Fruit fly (Drosophila melanogaster) whole organism, embryonic: Measurements from ENCODE around the gene Rtca.
A peak's percentile ranks its signal among the peaks of the same experiment; 100 is the strongest.

Source experiments
- Aef1 ChIP-seq: fragments of 200-800 bp; sonication (Bioruptor generic); IDR thresholded peaks from 3 replicates; pipeline ENCODE4 v1.3.6; 2022; ENCODE audit warnings: missing biosample characterization, missing genetic modification characterization
- Atf6 ChIP-seq: fragments of 200-800 bp; sonication (Bioruptor generic); IDR thresholded peaks from 2 replicates; pipeline ENCODE4 v1.3.6; 2022; ENCODE audit warnings: missing biosample characterization, missing genetic modification characterization
- Bgb ChIP-seq: fragments of 200-800 bp; sonication (Bioruptor generic); IDR thresholded peaks from 2 replicates; pipeline ENCODE4 v1.3.6; 2022; ENCODE audit warnings: missing biosample characterization, missing genetic modification characterization; ENCODE audit not compliant: partially characterized antibody
- CG10366 ChIP-seq: fragments of 200-800 bp; sonication (Bioruptor generic); IDR thresholded peaks from 2 replicates; pipeline ENCODE4 v1.3.6; 2022; ENCODE audit warnings: missing biosample characterization, missing genetic modification characterization
- CG10431 ChIP-seq: fragments of 200-800 bp; sonication (Bioruptor generic); optimal IDR thresholded peaks from 3 replicates; lab custom pipeline; 2018; ENCODE audit warnings: missing biosample characterization, mild to moderate bottlenecking, missing genetic modification characterization
- CG15073 ChIP-seq: fragments of 200-800 bp; sonication (Bioruptor generic); optimal IDR thresholded peaks from 2 replicates; lab custom pipeline; 2016; ENCODE audit warnings: missing biosample characterization, missing genetic modification characterization
- CG15479 ChIP-seq: fragments of 200-800 bp; sonication (Bioruptor generic); optimal IDR thresholded peaks from 3 replicates; lab custom pipeline; 2019; ENCODE audit warnings: missing biosample characterization, mild to moderate bottlenecking, missing genetic modification characterization, moderate library complexity
- CG1603 ChIP-seq: fragments of 200-800 bp; sonication (Bioruptor generic); optimal IDR thresholded peaks from 2 replicates; lab custom pipeline; 2019; ENCODE audit warnings: missing biosample characterization, mild to moderate bottlenecking, missing genetic modification characterization, moderate library complexity
- CG17328 ChIP-seq: fragments of 200-800 bp; sonication (Bioruptor generic); IDR thresholded peaks from 2 replicates; pipeline ENCODE4 v1.3.6; 2022; ENCODE audit warnings: missing biosample characterization, missing genetic modification characterization
- CG17568 ChIP-seq: fragments of 200-800 bp; sonication (Bioruptor generic); optimal IDR thresholded peaks from 2 replicates; lab custom pipeline; 2018; ENCODE audit warnings: missing biosample characterization, mild to moderate bottlenecking, missing genetic modification characterization, moderate library complexity
- CG2875 ChIP-seq: fragments of 200-800 bp; sonication (Bioruptor generic); optimal IDR thresholded peaks from 2 replicates; lab custom pipeline; 2017; ENCODE audit warnings: missing biosample characterization, mild to moderate bottlenecking, missing genetic modification characterization, missing genetic modification reagents
- CG30431 ChIP-seq: fragments of 200-800 bp; sonication (Bioruptor generic); optimal IDR thresholded peaks from 2 replicates; lab custom pipeline; 2017; ENCODE audit warnings: missing biosample characterization, missing genetic modification characterization
- CG32772 ChIP-seq: fragments of 200-800 bp; sonication (Bioruptor generic); IDR thresholded peaks from 2 replicates; pipeline ENCODE4 v1.3.6; 2022; ENCODE audit warnings: missing biosample characterization, missing genetic modification characterization
- CG42726 ChIP-seq: fragments of 200-800 bp; sonication (Bioruptor generic); IDR thresholded peaks from 2 replicates; pipeline ENCODE4 v1.3.6; 2022; ENCODE audit warnings: missing biosample characterization, missing genetic modification characterization; ENCODE audit not compliant: partially characterized antibody
- CG4328 ChIP-seq: fragments of 200-800 bp; sonication (Bioruptor generic); optimal IDR thresholded peaks from 3 replicates; lab custom pipeline; 2017; ENCODE audit warnings: missing biosample characterization, missing genetic modification reagents, missing genetic modification characterization
- CG5180 ChIP-seq: fragments of 200-800 bp; sonication (Bioruptor generic); optimal IDR thresholded peaks from 3 replicates; lab custom pipeline; 2017; ENCODE audit warnings: missing biosample characterization, missing genetic modification characterization, mild to moderate bottlenecking, moderate library complexity, missing genetic modification reagents
- CG6254 ChIP-seq: fragments of 200-800 bp; sonication (Bioruptor generic); optimal IDR thresholded peaks from 3 replicates; lab custom pipeline; 2017; ENCODE audit warnings: mild to moderate bottlenecking, missing biosample characterization, missing genetic modification reagents, missing genetic modification characterization
- CG7271 ChIP-seq: fragments of 200-800 bp; sonication (Bioruptor generic); optimal IDR thresholded peaks from 2 replicates; lab custom pipeline; 2018; ENCODE audit warnings: missing biosample characterization, mild to moderate bottlenecking, missing genetic modification characterization, moderate library complexity
- CG7987 ChIP-seq: fragments of 200-800 bp; sonication (Bioruptor generic); optimal IDR thresholded peaks from 2 replicates; lab custom pipeline; 2018; ENCODE audit warnings: missing biosample characterization, mild to moderate bottlenecking, missing genetic modification characterization, moderate library complexity
- CG9609 ChIP-seq: fragments of 200-800 bp; sonication (Bioruptor generic); optimal IDR thresholded peaks from 3 replicates; lab custom pipeline; 2016; ENCODE audit warnings: missing biosample characterization, missing genetic modification characterization
- CoRest ChIP-seq: fragments of 200-800 bp; sonication (Bioruptor generic); optimal IDR thresholded peaks from 3 replicates; lab custom pipeline; 2018; ENCODE audit warnings: missing biosample characterization, mild to moderate bottlenecking, missing genetic modification characterization, moderate library complexity
- D ChIP-seq, 2 experiments: fragments of 200-800 bp in 1 of 2; fragments of >200 bp in 1 of 2; sonication (Bioruptor generic) in 1 of 2; optimal IDR thresholded peaks; 2 replicates in 1 of 2; 3 replicates in 1 of 2; lab custom pipeline; 2017; ENCODE audit warnings: mild to moderate bottlenecking in 1 of 2, missing biosample characterization in 1 of 2, missing genetic modification characterization in 1 of 2, missing genetic modification reagents in 1 of 2
- Dll ChIP-seq: fragments of 200-800 bp; sonication (Bioruptor generic); IDR thresholded peaks from 4 replicates; pipeline ENCODE4 v1.3.6; 2022; ENCODE audit warnings: missing biosample characterization, missing genetic modification characterization; ENCODE audit not compliant: partially characterized antibody
- Hand ChIP-seq: fragments of 200-800 bp; sonication (Bioruptor generic); optimal IDR thresholded peaks from 2 replicates; lab custom pipeline; 2017; ENCODE audit warnings: mild to moderate bottlenecking, missing biosample characterization, missing genetic modification reagents, missing genetic modification characterization
- Hr78 ChIP-seq, 2 experiments: fragments of 200-800 bp in 1 of 2; fragments of >200 bp in 1 of 2; sonication (Bioruptor generic) in 1 of 2; optimal IDR thresholded peaks; 2 replicates each; lab custom pipeline; 2017 to 2019; ENCODE audit warnings: missing biosample characterization in 2 of 2, missing genetic modification characterization in 2 of 2, mild to moderate bottlenecking in 1 of 2, moderate library complexity in 1 of 2
- Kr ChIP-seq: fragments of 200-800 bp; sonication (Bioruptor generic); optimal IDR thresholded peaks from 2 replicates; lab custom pipeline; 2017; ENCODE audit warnings: missing biosample characterization, mild to moderate bottlenecking, missing genetic modification characterization
- MBD-R2 ChIP-seq: fragments of 200-800 bp; sonication (Bioruptor generic); IDR thresholded peaks from 2 replicates; pipeline ENCODE4 v1.3.6; 2022; ENCODE audit warnings: missing biosample characterization, missing genetic modification characterization
- PHDP ChIP-seq: fragments of 200-800 bp; sonication (Bioruptor generic); optimal IDR thresholded peaks from 3 replicates; lab custom pipeline; 2018; ENCODE audit warnings: missing biosample characterization, mild to moderate bottlenecking, missing genetic modification characterization, moderate library complexity
- Tbp ChIP-seq: fragments of >200 bp; optimal IDR thresholded peaks from 2 replicates; lab custom pipeline; 2018; ENCODE audit warnings: missing biosample characterization, missing genetic modification characterization
- caup ChIP-seq: fragments of 200-800 bp; sonication (Bioruptor generic); optimal IDR thresholded peaks from 3 replicates; lab custom pipeline; 2017; ENCODE audit warnings: missing biosample characterization, mild to moderate bottlenecking, missing genetic modification characterization, moderate library complexity; ENCODE audit not compliant: severe bottlenecking
- corto ChIP-seq: fragments of 200-800 bp; sonication (Bioruptor generic); optimal IDR thresholded peaks from 2 replicates; lab custom pipeline; 2016; ENCODE audit warnings: missing biosample characterization, mild to moderate bottlenecking, missing genetic modification characterization, moderate library complexity
- ken ChIP-seq: fragments of 200-800 bp; sonication (Bioruptor generic); IDR thresholded peaks from 3 replicates; pipeline ENCODE4 v1.3.6; 2022; ENCODE audit warnings: missing biosample characterization, missing genetic modification characterization
- luna ChIP-seq: fragments of 200-800 bp; sonication (Bioruptor generic); optimal IDR thresholded peaks from 2 replicates; lab custom pipeline; 2016; ENCODE audit warnings: missing biosample characterization, missing genetic modification characterization
- mirr ChIP-seq: fragments of 200-800 bp; sonication (Bioruptor generic); optimal IDR thresholded peaks from 3 replicates; lab custom pipeline; 2018; ENCODE audit warnings: missing biosample characterization, mild to moderate bottlenecking, missing genetic modification characterization
- onecut ChIP-seq: fragments of 200-800 bp; sonication (Bioruptor generic); IDR thresholded peaks from 2 replicates; pipeline ENCODE4 v1.3.6; 2022; ENCODE audit warnings: missing biosample characterization, missing genetic modification characterization
- otp ChIP-seq: fragments of 200-800 bp; sonication (Bioruptor generic); IDR thresholded peaks from 3 replicates; pipeline ENCODE4, ENCODE4 v1.3.6; 2022; ENCODE audit warnings: missing biosample characterization, missing genetic modification characterization
- pfk ChIP-seq: fragments of 200-800 bp; sonication (Bioruptor generic); optimal IDR thresholded peaks from 2 replicates; lab custom pipeline; 2018; ENCODE audit warnings: missing biosample characterization, mild to moderate bottlenecking, missing genetic modification characterization, moderate library complexity
- prd ChIP-seq, 3 experiments: fragments of >200 bp in 2 of 3; fragments of 200-800 bp in 1 of 3; sonication (Bioruptor generic) in 1 of 3; optimal IDR thresholded peaks in 2 of 3; IDR thresholded peaks in 1 of 3; 2 replicates in 2 of 3; 3 replicates in 1 of 3; pipeline versions ENCODE4 v1.3.6 to Lab custom; 2017 to 2022; ENCODE audit warnings: missing biosample characterization in 1 of 3, missing genetic modification characterization in 1 of 3
- pzg ChIP-seq: fragments of 200-800 bp; sonication (Bioruptor generic); optimal IDR thresholded peaks from 3 replicates; lab custom pipeline; 2018; ENCODE audit warnings: missing biosample characterization, mild to moderate bottlenecking, missing genetic modification characterization, moderate library complexity
- repo ChIP-seq: fragments of 200-800 bp; sonication (Bioruptor generic); optimal IDR thresholded peaks from 2 replicates; lab custom pipeline; 2016; ENCODE audit warnings: missing biosample characterization, missing genetic modification characterization
- sens ChIP-seq: fragments of 200-800 bp; sonication (Bioruptor generic); peaks from one replicate; lab custom pipeline; 2016; ENCODE audit warnings: missing biosample characterization, missing genetic modification characterization
- slou ChIP-seq: fragments of 200-800 bp; sonication (Bioruptor generic); optimal IDR thresholded peaks from 3 replicates; lab custom pipeline; 2016; ENCODE audit warnings: missing biosample characterization, missing genetic modification characterization
- slp2 ChIP-seq: fragments of 200-800 bp; sonication (Bioruptor generic); optimal IDR thresholded peaks from 2 replicates; lab custom pipeline; 2016; ENCODE audit warnings: missing biosample characterization, missing genetic modification characterization
- ttk ChIP-seq: fragments of 200-800 bp; sonication (Bioruptor generic); IDR thresholded peaks from 2 replicates; pipeline ENCODE4 v2.1.2; 2022; ENCODE audit warnings: missing biosample characterization, missing genetic modification characterization
- wor ChIP-seq: fragments of 200-800 bp; sonication (Bioruptor generic); IDR thresholded peaks from 2 replicates; pipeline ENCODE4 v1.3.6; 2022; ENCODE audit warnings: missing biosample characterization, missing genetic modification characterization

The Rtca gene

DNA sequence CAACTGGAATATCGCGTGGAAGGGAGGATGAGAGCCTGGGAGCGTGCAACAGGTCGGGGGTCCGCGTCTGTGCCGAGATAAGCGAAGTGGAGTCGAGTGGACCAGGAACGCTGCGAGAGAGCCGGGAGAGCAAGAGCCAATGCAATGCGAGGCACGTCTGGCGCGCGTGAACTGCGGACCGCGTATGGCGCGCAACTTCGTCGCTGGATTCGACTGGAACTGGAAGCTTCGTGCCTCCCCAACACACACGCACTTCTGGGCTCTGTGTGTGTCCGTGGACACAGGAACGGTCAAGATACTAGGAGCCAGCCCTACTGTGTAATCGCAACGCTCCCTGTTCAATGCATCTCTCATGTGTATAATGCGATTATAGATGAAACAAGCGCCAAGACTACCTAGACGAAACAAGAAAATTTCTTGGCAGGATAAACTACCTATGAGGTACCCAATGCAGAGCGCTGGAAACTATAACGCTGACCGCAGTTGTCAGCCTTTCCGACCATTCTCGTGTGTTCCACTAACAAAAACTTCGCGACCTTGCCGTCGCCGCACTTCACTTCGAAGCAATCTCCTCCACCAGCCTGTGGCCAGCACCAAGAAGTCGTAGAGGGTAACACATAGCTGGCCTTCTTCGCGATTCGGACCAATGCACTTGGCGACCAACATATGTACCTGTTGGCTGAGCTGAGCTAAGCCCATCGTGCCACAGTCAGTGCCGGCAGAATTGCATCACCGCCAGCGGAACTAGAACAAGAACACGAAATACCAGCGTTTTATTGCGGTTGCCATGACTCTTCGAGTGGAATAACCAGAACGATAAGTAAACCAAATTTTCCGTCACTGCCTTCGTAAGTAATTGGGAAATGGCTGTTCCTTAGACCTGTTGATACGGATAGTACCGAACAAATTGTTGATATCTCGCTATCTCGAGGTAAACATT, at the start of gene Rtca (continued):
- TF ChIP-seq CG15479 (GFP tag; lab: Kevin White, UChicago) (peak; percentile 10), repo (peak; percentile 47), slou (GFP tag; lab: Kevin White, UChicago) (no peak), Aef1 (peak; percentile 68), Hr78 (GFP tag; optimal IDR thresholded peaks at IDR 0.05; lab: Kevin White, UChicago) (no peak), caup (GFP tag; lab: Kevin White, UChicago) (peak; percentile 77), wor (GFP tag; lab: Robert Waterston, UW) (peak; percentile 37; the same call in 1 of the 2 replicates), CG6254 (GFP tag; lab: Kevin White, UChicago) (peak; percentile 40), Hand (peak; percentile 80), CG9609 (peak; percentile 74), prd (optimal IDR thresholded peaks at IDR 0.05; lab: Kevin White, UChicago) (no peak), prd (GFP tag; IDR thresholded peaks at IDR 0.05; lab: Robert Waterston, UW) (peak; percentile 74), mirr (no peak), CG30431 (GFP tag; lab: Kevin White, UChicago) (peak; percentile 6), Tbp (no peak), corto (GFP tag; lab: Kevin White, UChicago) (no peak), onecut (GFP tag; lab: Robert Waterston, UW) (peak; percentile 52), CG7271 (no peak), PHDP (tag; lab: Kevin White, UChicago) (peak; percentile 66), CG42726 (GFP tag; lab: Robert Waterston, UW) (0 out of 2 replicates have a peak, but pooled peaks have one; percentile 8), ttk (GFP tag; lab: Robert Waterston, UW) (peak; percentile 34; the same call in 1 of the 2 replicates), CG10431 (GFP tag; lab: Kevin White, UChicago) (no peak), CG15073 (GFP tag; lab: Kevin White, UChicago) (no peak), slp2 (GFP tag; lab: Kevin White, UChicago) (no peak), CG4328 (GFP tag; lab: Kevin White, UChicago) (no peak), CG7987 (GFP tag; lab: Kevin White, UChicago) (peak; percentile 82), otp (GFP tag; lab: Robert Waterston, UW) (peak; percentile 51; the same call in 1 of the 3 replicates), CG10366 (GFP tag; lab: Robert Waterston, UW) (peak; percentile 64), CG17328 (0 out of 2 replicates have a peak, but pooled peaks have one; percentile 26), CG2875 (GFP tag; lab: Kevin White, UChicago) (peak; percentile 13), CG32772 (GFP tag; lab: Robert Waterston, UW) (0 out of 2 replicates have a peak, but pooled peaks have one; percentile 45), Bgb (GFP tag; lab: Robert Waterston, UW) (no peak), CG17568 (GFP tag; lab: Kevin White, UChicago) (no peak), CG5180 (GFP tag; lab: Kevin White, UChicago) (peak; percentile 41), D (optimal IDR thresholded peaks at IDR 0.05; lab: Kevin White, UChicago) (no peak), D (GFP tag; optimal IDR thresholded peaks at IDR 0.05; lab: Kevin White, UChicago) (peak; percentile 60), Kr (GFP tag; lab: Kevin White, UChicago) (no peak), CoRest (tag; lab: Kevin White, UChicago) (peak; percentile 70), Dll (GFP tag; lab: Robert Waterston, UW) (no peak), pzg (GFP tag; lab: Kevin White, UChicago) (peak; percentile 0), Atf6 (GFP tag; lab: Robert Waterston, UW) (peak; percentile 68), ken (GFP tag; lab: Robert Waterston, UW) (peak; percentile 50; the same call in 1 of the 3 replicates), pfk (GFP tag; lab: Kevin White, UChicago) (no peak), luna (no peak), MBD-R2 (GFP tag; lab: Robert Waterston, UW) (peak; percentile 43; the same call in 1 of the 2 replicates), sens (GFP tag; lab: Kevin White, UChicago) (peak; percentile 84), CG1603 (tag; lab: Kevin White, UChicago) (peak; percentile 68)
